Worm (Caenorhabditis elegans) whole organism, early embryonic: ENCODE results near the gene mes-6.

Experiments
- B0310.2 ChIP-seq: sonication (generic microtip); optimal IDR thresholded peaks from 2 replicates; lab custom pipeline; 2016; ENCODE audit warnings: mild to moderate bottlenecking, missing genetic modification characterization, missing compliant biosample characterization
- F13C5.2 ChIP-seq: sonication (generic microtip); optimal IDR thresholded peaks from 2 replicates; lab custom pipeline; 2017; ENCODE audit warnings: mild to moderate bottlenecking, missing genetic modification characterization, inconsistent platforms, missing compliant biosample characterization
- ama-1 ChIP-seq: fragments of 150-350 bp; optimal IDR thresholded peaks from 2 replicates; lab custom pipeline; 2014
- ceh-36 ChIP-seq: sonication (generic microtip); optimal IDR thresholded peaks from 2 replicates; lab custom pipeline; 2016; ENCODE audit warnings: missing genetic modification characterization, inconsistent platforms, missing compliant biosample characterization
- ets-7 ChIP-seq: sonication (generic microtip); optimal IDR thresholded peaks from 2 replicates; lab custom pipeline; 2016; ENCODE audit warnings: missing genotype, missing genetic modification characterization, missing compliant biosample characterization
- flt-1 ChIP-seq: fragments of 200-800 bp; sonication (Bioruptor generic); IDR thresholded peaks from 2 replicates; pipeline ENCODE4 v1.3.6; 2022; ENCODE audit warnings: missing genetic modification characterization, missing compliant biosample characterization
- hmg-4 ChIP-seq: fragments of 200-800 bp; sonication (Bioruptor generic); optimal IDR thresholded peaks from 2 replicates; lab custom pipeline; 2018; ENCODE audit warnings: mild to moderate bottlenecking, missing genetic modification characterization, missing compliant biosample characterization
- hnd-1 ChIP-seq: sonication (generic microtip); optimal IDR thresholded peaks from 2 replicates; lab custom pipeline; 2016; ENCODE audit warnings: missing genetic modification characterization, missing compliant biosample characterization
- pes-1 ChIP-seq: fragments of 200-800 bp; sonication (Bioruptor generic); IDR thresholded peaks from 2 replicates; pipeline ENCODE4 v1.3.6; 2022; ENCODE audit warnings: missing genetic modification reagents, missing genetic modification characterization, missing compliant biosample characterization
- sea-1 ChIP-seq: fragments of 200-800 bp; sonication (Bioruptor generic); conservative IDR thresholded peaks from 2 replicates; pipeline ENCODE4 v1.3.6; 2022; ENCODE audit warnings: missing genetic modification characterization, missing compliant biosample characterization
- tra-4 ChIP-seq: sonication (generic microtip); optimal IDR thresholded peaks from 2 replicates; lab custom pipeline; 2017; ENCODE audit warnings: missing genetic modification characterization, missing compliant biosample characterization

DNA sequence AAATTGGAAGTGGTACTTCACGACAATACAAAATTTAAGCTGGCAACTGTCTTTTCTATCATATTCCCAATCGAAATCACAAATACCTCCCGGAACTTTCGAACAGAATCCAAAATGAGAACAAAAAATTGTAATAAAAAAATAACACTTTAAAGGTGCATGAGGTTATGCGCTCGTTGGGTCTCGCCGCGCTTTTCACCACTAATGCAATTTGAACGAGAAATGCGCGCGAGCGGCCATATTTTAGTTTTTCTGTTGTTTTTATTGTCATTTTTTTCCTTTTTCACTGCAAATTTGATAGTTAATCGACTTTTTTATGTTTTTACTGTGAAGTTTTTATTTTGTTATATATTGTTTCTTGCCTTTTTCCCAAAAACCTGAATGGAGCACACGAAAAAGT, at the start of gene mes-6:
- TF ChIP-seq ama-1 (lab: Kevin White, UChicago) (no peak), ceh-36 (tag; lab: Kevin White, UChicago) (no peak), tra-4 (tag; lab: Kevin White, UChicago) (no peak), pes-1 (GFP tag; lab: Robert Waterston, UW) (no peak), hnd-1 (tag; lab: Kevin White, UChicago) (no peak), ets-7 (no peak), sea-1 (GFP tag; lab: Robert Waterston, UW) (no peak), F13C5.2 (tag; lab: Kevin White, UChicago) (no peak), hmg-4 (GFP tag; lab: Kevin White, UChicago) (no peak), B0310.2 (tag; lab: Kevin White, UChicago) (no peak), flt-1 (no peak)
